Fruit fly (Drosophila melanogaster) whole organism: ENCODE data around the gene CG14383.

Experiments
- CG8478 ChIP-seq: fragments of >200 bp; optimal IDR thresholded peaks from 2 replicates; lab custom pipeline; 2018; ENCODE audit warnings: inconsistent platforms
- Dll ChIP-seq: fragments of >200 bp; optimal IDR thresholded peaks from 2 replicates; lab custom pipeline; 2017
- EcR ChIP-seq, 2 experiments: fragments of >200 bp; optimal IDR thresholded peaks; 2 replicates each; lab custom pipeline; 2017; ENCODE audit warnings: missing biosample characterization in 2 of 2, missing genetic modification characterization in 2 of 2, missing genetic modification reagents in 2 of 2
- pan ChIP-seq: fragments of >200 bp; optimal IDR thresholded peaks from 2 replicates; lab custom pipeline; 2017
- psq ChIP-seq: fragments of >200 bp; optimal IDR thresholded peaks from 2 replicates; lab custom pipeline; 2017
- usp ChIP-seq: fragments of >200 bp; optimal IDR thresholded peaks from 2 replicates; lab custom pipeline; 2017; ENCODE audit warnings: missing biosample characterization, missing genetic modification characterization, mixed read lengths

CG14383 gene

dm6 chr3R:12988411-12988810 is at the start of gene CG14383:
TSS of gene CG14383 (minus strand) at chr3R:12988511.
- no peak for TF ChIP-seq psq
- TF ChIP-seq pan (lab: Kevin White, UChicago) = no peak
- no peak for TF ChIP-seq CG8478
- no peak for TF ChIP-seq usp (GFP tag; lab: Kevin White, UChicago)
- no peak for TF ChIP-seq Dll (lab: Kevin White, UChicago)
- no peak for TF ChIP-seq EcR (GFP tag; optimal IDR thresholded peaks at IDR 0.05; lab: Kevin White, UChicago)

DNA sequence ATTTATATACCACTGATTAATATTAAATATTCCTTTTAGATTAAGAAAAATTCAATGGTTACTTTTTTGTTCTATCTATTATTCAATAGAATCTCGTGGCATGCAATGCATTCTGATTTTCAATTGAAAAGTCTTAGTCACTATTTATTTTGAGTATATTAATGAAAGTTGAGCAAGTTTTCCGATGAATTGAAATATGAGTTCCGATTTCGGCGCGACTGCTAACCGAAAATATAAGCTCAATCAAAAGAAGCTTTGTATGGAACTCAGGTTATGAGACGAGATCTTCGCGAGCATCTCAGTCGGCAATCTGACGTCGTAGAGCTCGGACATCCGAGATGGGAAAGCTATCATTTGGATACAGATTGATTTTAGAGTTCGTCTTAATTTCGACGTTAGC is 49.8 kb upstream of the CG14383 start, which contains the start of gene CG11668:
Gene CG11668, plus strand, starts transcription at position 301 of the 400 bp plus-strand sequence.
- TF ChIP-seq Dll (lab: Kevin White, UChicago) = no peak
- TF ChIP-seq pan (lab: Kevin White, UChicago) = no peak
- TF ChIP-seq psq = no peak
- TF ChIP-seq EcR (GFP tag; optimal IDR thresholded peaks at IDR 0.05; lab: Kevin White, UChicago) = no peak
- TF ChIP-seq CG8478 = no peak
- no peak for TF ChIP-seq usp (GFP tag; lab: Kevin White, UChicago)

- TF ChIP-seq Dll (lab: Kevin White, UChicago) = no peak
- no peak for TF ChIP-seq psq
- no peak for TF ChIP-seq pan (lab: Kevin White, UChicago)
- TF ChIP-seq EcR (GFP tag; optimal IDR thresholded peaks at IDR 0.05; lab: Kevin White, UChicago) = no peak
- TF ChIP-seq CG8478 = no peak
- TF ChIP-seq usp (GFP tag; lab: Kevin White, UChicago) = no peak
Observed at dm6 chr3R:13036064-13036463, 47.8 kb upstream of the CG14383 start.

DNA sequence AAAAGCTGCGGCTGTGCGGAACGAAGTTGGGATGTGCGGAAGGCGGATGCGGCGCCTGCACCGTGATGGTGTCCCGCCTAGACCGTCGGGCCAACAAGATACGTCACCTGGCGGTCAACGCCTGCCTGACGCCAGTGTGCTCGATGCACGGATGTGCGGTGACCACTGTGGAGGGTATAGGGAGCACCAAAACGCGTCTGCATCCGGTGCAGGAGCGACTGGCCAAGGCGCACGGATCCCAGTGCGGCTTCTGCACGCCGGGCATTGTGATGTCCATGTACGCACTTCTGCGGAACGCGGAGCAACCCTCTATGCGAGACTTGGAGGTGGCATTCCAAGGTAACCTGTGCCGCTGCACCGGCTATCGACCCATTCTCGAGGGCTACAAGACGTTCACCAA is 45.4 kb upstream of the CG14383 start:
- TF ChIP-seq psq (no peak), EcR (GFP tag; optimal IDR thresholded peaks at IDR 0.05; lab: Kevin White, UChicago) (no peak), usp (GFP tag; lab: Kevin White, UChicago) (no peak), pan (lab: Kevin White, UChicago) (no peak), Dll (lab: Kevin White, UChicago) (no peak), CG8478 (no peak)

DNA sequence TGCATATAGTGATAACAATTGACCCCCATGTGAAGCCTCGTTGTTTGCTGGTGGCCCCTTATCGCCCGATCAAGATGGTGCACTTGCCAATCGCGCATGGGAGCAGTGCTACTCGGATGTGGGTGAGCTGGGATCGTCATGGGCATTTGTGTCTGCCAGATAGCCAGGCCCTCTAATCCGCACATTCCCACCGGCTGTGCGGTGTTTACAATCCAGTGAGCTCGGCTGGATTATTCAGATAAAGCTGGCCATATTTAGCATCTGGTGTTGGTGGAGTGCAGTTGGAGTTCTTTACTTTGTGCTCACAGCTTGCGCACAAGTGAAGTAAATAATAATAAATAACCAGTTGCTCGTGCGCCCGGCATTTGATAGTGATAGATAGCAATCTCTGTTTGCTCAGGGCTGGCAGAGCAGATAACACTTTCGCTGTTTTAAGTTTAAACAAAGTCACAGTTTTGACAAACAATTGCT is 44.7 kb upstream of the CG14383 start:
- TF ChIP-seq CG8478 = no peak
- no peak for TF ChIP-seq Dll (lab: Kevin White, UChicago)
- TF ChIP-seq usp (GFP tag; lab: Kevin White, UChicago) = no peak
- no peak for TF ChIP-seq psq
- no peak for TF ChIP-seq EcR (GFP tag; optimal IDR thresholded peaks at IDR 0.05; lab: Kevin White, UChicago)
- no peak for TF ChIP-seq pan (lab: Kevin White, UChicago)

- TF ChIP-seq pan (lab: Kevin White, UChicago) (no peak), Dll (lab: Kevin White, UChicago) (no peak)
Observed at dm6 chr3R:13032323-13032722, 44.0 kb upstream of the CG14383 start, which contains the start of gene ry. TSS of gene ry (plus strand) at chr3R:13032528.

DNA sequence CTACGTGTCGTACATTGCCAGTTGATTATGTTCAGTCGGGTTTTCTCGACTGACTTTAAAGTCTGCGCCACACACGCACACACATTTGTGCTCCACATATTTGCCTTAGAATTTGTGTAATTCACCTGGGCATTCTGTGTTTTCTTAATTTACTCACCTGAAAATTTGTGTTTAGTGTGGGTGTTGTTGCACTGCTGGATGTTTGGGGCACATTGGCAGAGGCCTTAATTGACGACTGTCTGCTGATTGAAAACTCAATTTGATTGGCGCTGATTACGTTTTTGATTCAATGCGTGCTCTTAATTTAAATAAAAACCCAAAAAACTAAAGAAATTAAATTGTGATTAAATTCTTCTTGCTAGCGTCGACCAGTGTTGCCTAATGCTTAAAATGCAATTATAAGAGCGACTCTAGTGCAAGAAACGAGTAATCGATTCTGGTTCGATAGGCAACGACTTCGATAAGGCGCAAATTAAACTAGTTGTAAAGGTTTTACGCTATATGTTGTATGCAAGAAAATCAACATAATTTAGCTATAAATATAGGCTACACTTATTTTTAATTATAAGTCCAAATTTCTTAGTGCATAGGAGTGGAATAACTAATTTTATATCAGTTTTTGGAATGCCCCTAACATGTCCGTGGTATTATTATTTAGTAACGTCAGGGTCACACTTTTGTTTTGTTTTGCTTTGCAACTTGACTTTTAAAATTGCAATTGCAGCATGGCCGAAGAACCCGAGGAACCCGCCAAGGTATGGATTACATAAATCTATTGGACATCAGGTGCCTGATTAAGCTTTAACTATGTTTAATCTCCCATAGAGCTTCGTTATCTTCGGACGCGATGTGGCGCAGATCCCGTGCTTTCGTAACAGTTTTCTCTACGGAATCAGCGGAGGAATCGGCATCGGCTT is 42.2 kb upstream of the CG14383 start, which contains the start of the genes CG46281 and CG46280:
Gene CG46281, minus strand, starts transcription at position 51 of the 917 bp plus-strand sequence.
Gene CG46280, minus strand, starts transcription at position 403 of the 917 bp plus-strand sequence.
- TF ChIP-seq Dll (lab: Kevin White, UChicago) = no peak

dm6 chr3R:13018995-13019394 is 30.7 kb upstream of the CG14383 start:
- no peak for TF ChIP-seq CG8478
- TF ChIP-seq Dll (lab: Kevin White, UChicago) = no peak
- TF ChIP-seq pan (lab: Kevin White, UChicago) = no peak
- TF ChIP-seq usp (GFP tag; lab: Kevin White, UChicago) = no peak

dm6 chr3R:13018284-13018900 is 30.1 kb upstream of the CG14383 start:
- TF ChIP-seq Dll (lab: Kevin White, UChicago) (no peak), usp (GFP tag; lab: Kevin White, UChicago) (no peak), pan (lab: Kevin White, UChicago) (no peak), psq (no peak), EcR (GFP tag; optimal IDR thresholded peaks at IDR 0.05; lab: Kevin White, UChicago) (no peak), CG8478 (no peak)

dm6 chr3R:13017623-13018036 is 29.3 kb upstream of the CG14383 start:
- TF ChIP-seq usp (GFP tag; lab: Kevin White, UChicago) (no peak), Dll (lab: Kevin White, UChicago) (no peak), CG8478 (no peak), psq (no peak), EcR (GFP tag; optimal IDR thresholded peaks at IDR 0.05; lab: Kevin White, UChicago) (no peak), pan (lab: Kevin White, UChicago) (no peak)

- TF ChIP-seq psq (no peak), usp (GFP tag; lab: Kevin White, UChicago) (no peak), EcR (GFP tag; optimal IDR thresholded peaks at IDR 0.05; lab: Kevin White, UChicago) (no peak), pan (lab: Kevin White, UChicago) (no peak), Dll (lab: Kevin White, UChicago) (no peak), CG8478 (no peak)
Observed at dm6 chr3R:13015811-13016766, 27.8 kb upstream of the CG14383 start.
